Worm (Caenorhabditis elegans) whole organism, L1 larva: Measurements from ENCODE around the gene T20D3.6.

Source experiments
- C16A3.4 ChIP-seq: fragments of 150-350 bp; optimal IDR thresholded peaks from 2 replicates; lab custom pipeline; 2014; ENCODE audit warnings: missing biosample characterization, missing genetic modification characterization
- C34B4.2 ChIP-seq: sonication (generic microtip); optimal IDR thresholded peaks from 2 replicates; lab custom pipeline; 2017; ENCODE audit warnings: mild to moderate bottlenecking, missing genetic modification characterization, missing compliant biosample characterization
- F16B12.6 ChIP-seq: fragments of 150-350 bp; optimal IDR thresholded peaks from 2 replicates; lab custom pipeline; 2014; ENCODE audit warnings: missing biosample characterization, missing genetic modification characterization
- aha-1 ChIP-seq: fragments of 150-350 bp; optimal IDR thresholded peaks from 2 replicates; lab custom pipeline; 2014; ENCODE audit warnings: missing biosample characterization, missing genetic modification characterization
- alr-1 ChIP-seq: fragments of 200-800 bp; sonication (Bioruptor generic); optimal IDR thresholded peaks from 2 replicates; lab custom pipeline; 2018; ENCODE audit warnings: borderline replicate concordance, mild to moderate bottlenecking, missing genetic modification characterization, missing compliant biosample characterization
- aly-2 ChIP-seq: fragments of 150-350 bp; optimal IDR thresholded peaks from 2 replicates; lab custom pipeline; 2014; ENCODE audit warnings: missing biosample characterization, missing genetic modification characterization
- ama-1 ChIP-seq: fragments of 150-350 bp; optimal IDR thresholded peaks from 2 replicates; lab custom pipeline; 2014
- blmp-1 ChIP-seq: fragments of 150-350 bp; optimal IDR thresholded peaks from 2 replicates; lab custom pipeline; 2014; ENCODE audit warnings: missing biosample characterization, missing genetic modification characterization
- ceh-8 ChIP-seq: fragments of 200-800 bp; sonication (Bioruptor generic); optimal IDR thresholded peaks from 2 replicates; lab custom pipeline; 2018; ENCODE audit warnings: mild to moderate bottlenecking, missing genetic modification characterization, moderate library complexity, missing compliant biosample characterization
- ceh-82 ChIP-seq, 3 experiments: fragments of 150-350 bp in 1 of 3; sonication (generic microtip) in 2 of 3; optimal IDR thresholded peaks; 2 replicates each; lab custom pipeline; 2014 to 2017; ENCODE audit warnings: missing biosample characterization in 3 of 3, missing genetic modification characterization in 3 of 3
- dsc-1 ChIP-seq: sonication (generic microtip); optimal IDR thresholded peaks from 2 replicates; lab custom pipeline; 2016; ENCODE audit warnings: mild to moderate bottlenecking, missing genetic modification characterization, missing compliant biosample characterization
- efl-1 ChIP-seq, 4 experiments: fragments of 150-350 bp; optimal IDR thresholded peaks in 3 of 4; peaks in 1 of 4; 1 replicate in 1 of 4; 2 replicates in 3 of 4; lab custom pipeline; 2014; ENCODE audit warnings: missing biosample characterization in 2 of 4, missing genetic modification characterization in 2 of 4, missing genetic modification reagents in 2 of 4
- egl-13 ChIP-seq: sonication (generic microtip); optimal IDR thresholded peaks from 2 replicates; lab custom pipeline; 2016; ENCODE audit warnings: missing genotype, missing genetic modification reagents, missing genetic modification characterization, missing compliant biosample characterization
- elt-3 ChIP-seq, 6 experiments: fragments of 150-350 bp in 1 of 6; sonication (generic microtip); optimal IDR thresholded peaks; 2 replicates each; lab custom pipeline; 2017 to 2018; ENCODE audit warnings: missing biosample characterization in 6 of 6, missing genetic modification characterization in 6 of 6, inconsistent platforms in 1 of 6
- fkh-10 ChIP-seq: sonication (generic microtip); optimal IDR thresholded peaks from 2 replicates; lab custom pipeline; 2017; ENCODE audit warnings: missing biosample characterization, missing genetic modification reagents, missing genetic modification characterization
- fkh-8 ChIP-seq: sonication (generic microtip); optimal IDR thresholded peaks from 2 replicates; lab custom pipeline; 2016; ENCODE audit warnings: mild to moderate bottlenecking, missing genetic modification characterization, missing compliant biosample characterization
- grh-1 ChIP-seq: fragments of 200-800 bp; sonication (Bioruptor generic); IDR thresholded peaks from 2 replicates; pipeline ENCODE4 v1.3.6; 2022; ENCODE audit warnings: missing genetic modification reagents, missing genetic modification characterization, missing compliant biosample characterization
- hlh-17 ChIP-seq: fragments of 200-800 bp; sonication (Bioruptor generic); optimal IDR thresholded peaks from 2 replicates; lab custom pipeline; 2018; ENCODE audit warnings: missing genetic modification characterization, mild to moderate bottlenecking, missing compliant biosample characterization, moderate library complexity, borderline replicate concordance
- hlh-4 ChIP-seq: sonication (generic microtip); optimal IDR thresholded peaks from 2 replicates; lab custom pipeline; 2016; ENCODE audit warnings: mild to moderate bottlenecking, missing genetic modification characterization, missing compliant biosample characterization
- isw-1 ChIP-seq: fragments of 200-800 bp; sonication (Bioruptor generic); IDR thresholded peaks from 2 replicates; pipeline ENCODE4 v1.3.6; 2022; ENCODE audit warnings: missing genetic modification characterization, missing compliant biosample characterization
- jun-1 ChIP-seq: fragments of 150-350 bp; optimal IDR thresholded peaks from 2 replicates; lab custom pipeline; 2014; ENCODE audit warnings: missing biosample characterization, missing genetic modification reagents, missing genetic modification characterization
- lin-13 ChIP-seq: fragments of 150-350 bp; optimal IDR thresholded peaks from 2 replicates; lab custom pipeline; 2014; ENCODE audit warnings: missing biosample characterization, missing genetic modification reagents, missing genetic modification characterization
- lin-14 ChIP-seq: fragments of 200-800 bp; sonication (Bioruptor generic); optimal IDR thresholded peaks from 2 replicates; lab custom pipeline; 2018; ENCODE audit warnings: mild to moderate bottlenecking, missing genetic modification characterization, moderate library complexity, missing compliant biosample characterization
- lin-15B ChIP-seq: fragments of 150-350 bp; sonication (generic microtip); optimal IDR thresholded peaks from 3 replicates; lab custom pipeline; 2014; ENCODE audit warnings: missing biosample characterization, missing genetic modification characterization
- lin-39 ChIP-seq: fragments of 150-350 bp; optimal IDR thresholded peaks from 2 replicates; lab custom pipeline; 2014; ENCODE audit warnings: missing biosample characterization, missing genetic modification reagents, missing genetic modification characterization
- mab-9 ChIP-seq: fragments of 200-800 bp; sonication (Bioruptor generic); IDR thresholded peaks from 2 replicates; pipeline ENCODE4 v1.3.6; 2022; ENCODE audit warnings: missing genetic modification reagents, missing genetic modification characterization, missing compliant biosample characterization
- mef-2 ChIP-seq: fragments of 150-350 bp; optimal IDR thresholded peaks from 2 replicates; lab custom pipeline; 2014; ENCODE audit warnings: missing biosample characterization, missing genetic modification characterization
- nhr-11 ChIP-seq: fragments of 150-350 bp; optimal IDR thresholded peaks from 2 replicates; lab custom pipeline; 2014; ENCODE audit warnings: missing biosample characterization, missing genetic modification characterization
- nhr-19 ChIP-seq: fragments of 200-800 bp; sonication (Bioruptor generic); conservative IDR thresholded peaks from 2 replicates; pipeline ENCODE4 v1.3.6; 2022; ENCODE audit warnings: missing genetic modification characterization, missing compliant biosample characterization
- nhr-237 ChIP-seq: fragments of 150-350 bp; optimal IDR thresholded peaks from 2 replicates; lab custom pipeline; 2014; ENCODE audit warnings: missing biosample characterization, missing genetic modification characterization
- nhr-47 ChIP-seq: sonication (generic microtip); optimal IDR thresholded peaks from 2 replicates; lab custom pipeline; 2016; ENCODE audit warnings: mild to moderate bottlenecking, missing genetic modification characterization, moderate library complexity, missing compliant biosample characterization
- nhr-71 ChIP-seq: sonication (generic microtip); optimal IDR thresholded peaks from 2 replicates; lab custom pipeline; 2016; ENCODE audit warnings: mild to moderate bottlenecking, missing genetic modification characterization, moderate library complexity, missing compliant biosample characterization
- nhr-76 ChIP-seq: sonication (generic microtip); optimal IDR thresholded peaks from 2 replicates; lab custom pipeline; 2017; ENCODE audit warnings: missing biosample characterization, missing genetic modification characterization
- nhr-77 ChIP-seq: fragments of 150-350 bp; optimal IDR thresholded peaks from 2 replicates; lab custom pipeline; 2014; ENCODE audit warnings: missing biosample characterization, missing genetic modification characterization
- nhr-84 ChIP-seq: sonication (generic microtip); optimal IDR thresholded peaks from 2 replicates; lab custom pipeline; 2017; ENCODE audit warnings: missing biosample characterization, missing genetic modification characterization
- nhr-85 ChIP-seq: sonication (generic microtip); peaks from one replicate; lab custom pipeline; 2016; ENCODE audit warnings: missing genetic modification characterization, inconsistent platforms, missing compliant biosample characterization
- nhr-90 ChIP-seq: sonication (generic microtip); optimal IDR thresholded peaks from 2 replicates; lab custom pipeline; 2016; ENCODE audit warnings: mild to moderate bottlenecking, missing genetic modification characterization, missing compliant biosample characterization; ENCODE audit not compliant: poor library complexity
- pag-3 ChIP-seq: sonication (generic microtip); optimal IDR thresholded peaks from 2 replicates; lab custom pipeline; 2017; ENCODE audit warnings: missing genetic modification characterization, mild to moderate bottlenecking, missing compliant biosample characterization, antibody characterized with exemption, borderline replicate concordance; ENCODE audit not compliant: insufficient read depth
- pqm-1 ChIP-seq: sonication (generic microtip); optimal IDR thresholded peaks from 3 replicates; lab custom pipeline; 2017; ENCODE audit warnings: missing biosample characterization, missing genetic modification characterization
- skn-1 ChIP-seq: fragments of 150-350 bp; optimal IDR thresholded peaks from 2 replicates; lab custom pipeline; 2014; ENCODE audit warnings: missing biosample characterization, missing genetic modification characterization
- snu-23 ChIP-seq: sonication (generic microtip); optimal IDR thresholded peaks from 2 replicates; lab custom pipeline; 2016; ENCODE audit warnings: missing genetic modification characterization, missing compliant biosample characterization
- sox-4 ChIP-seq: sonication (generic microtip); optimal IDR thresholded peaks from 2 replicates; lab custom pipeline; 2016; ENCODE audit warnings: missing genetic modification characterization, missing compliant biosample characterization
- sptf-1 ChIP-seq: fragments of 150-350 bp; optimal IDR thresholded peaks from 2 replicates; lab custom pipeline; 2014; ENCODE audit warnings: missing biosample characterization, missing genetic modification characterization
- swsn-7 ChIP-seq: sonication (generic microtip); optimal IDR thresholded peaks from 2 replicates; lab custom pipeline; 2016; ENCODE audit warnings: missing genetic modification characterization, missing compliant biosample characterization
- tbx-2 ChIP-seq: sonication (generic microtip); optimal IDR thresholded peaks from 2 replicates; lab custom pipeline; 2016; ENCODE audit warnings: missing genetic modification characterization, missing compliant biosample characterization
- tlp-1 ChIP-seq: fragments of 150-350 bp; optimal IDR thresholded peaks from 2 replicates; lab custom pipeline; 2014; ENCODE audit warnings: missing biosample characterization, missing genetic modification characterization
- unc-86 ChIP-seq: sonication (generic microtip); optimal IDR thresholded peaks from 2 replicates; lab custom pipeline; 2016; ENCODE audit warnings: missing genetic modification characterization, missing compliant biosample characterization
- unc-98 ChIP-seq: fragments of 200-800 bp; sonication (Bioruptor generic); IDR thresholded peaks from 2 replicates; pipeline ENCODE4 v1.3.6; 2022; ENCODE audit warnings: missing genetic modification characterization, missing compliant biosample characterization
- vab-15 ChIP-seq: sonication (generic microtip); optimal IDR thresholded peaks from 2 replicates; lab custom pipeline; 2017; ENCODE audit warnings: missing genotype, mild to moderate bottlenecking, missing genetic modification characterization, missing compliant biosample characterization
- ztf-11 ChIP-seq, 2 experiments: sonication (generic microtip); optimal IDR thresholded peaks; 2 replicates each; lab custom pipeline; 2016 to 2017; ENCODE audit warnings: missing genetic modification characterization in 2 of 2, missing biosample characterization in 1 of 2, missing compliant biosample characterization in 1 of 2

T20D3.6 gene

DNA sequence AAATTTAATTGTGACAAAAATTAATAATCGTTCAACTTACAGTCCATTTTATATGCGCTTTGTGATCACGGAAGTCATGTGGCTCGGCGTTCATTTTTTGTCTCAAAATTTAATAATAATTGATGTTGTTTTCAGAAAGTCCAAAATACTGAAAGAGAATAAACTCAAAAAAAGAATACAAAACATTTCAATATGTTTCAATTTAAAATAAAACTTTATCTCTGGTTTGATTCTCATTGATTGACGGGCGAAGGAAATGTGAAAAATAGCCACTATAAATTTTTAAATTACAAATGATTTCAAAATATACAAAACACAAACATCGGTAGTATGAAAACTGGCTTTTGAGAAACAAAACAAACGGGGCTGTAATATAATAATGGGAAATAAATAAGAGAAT is at the start of gene T20D3.6:
Gene T20D3.6, minus strand, starts transcription at position 101 of the 400 bp plus-strand sequence.
- no peak for TF ChIP-seq egl-13 (tag; lab: Kevin White, UChicago)
- TF ChIP-seq mab-9 (GFP tag; lab: Robert Waterston, UW) = no peak
- no peak for TF ChIP-seq jun-1
- TF ChIP-seq ztf-11 (tag; optimal IDR thresholded peaks at IDR 0.05; lab: Kevin White, UChicago) = no peak
- TF ChIP-seq isw-1 (GFP tag; lab: Robert Waterston, UW) = no peak

DNA sequence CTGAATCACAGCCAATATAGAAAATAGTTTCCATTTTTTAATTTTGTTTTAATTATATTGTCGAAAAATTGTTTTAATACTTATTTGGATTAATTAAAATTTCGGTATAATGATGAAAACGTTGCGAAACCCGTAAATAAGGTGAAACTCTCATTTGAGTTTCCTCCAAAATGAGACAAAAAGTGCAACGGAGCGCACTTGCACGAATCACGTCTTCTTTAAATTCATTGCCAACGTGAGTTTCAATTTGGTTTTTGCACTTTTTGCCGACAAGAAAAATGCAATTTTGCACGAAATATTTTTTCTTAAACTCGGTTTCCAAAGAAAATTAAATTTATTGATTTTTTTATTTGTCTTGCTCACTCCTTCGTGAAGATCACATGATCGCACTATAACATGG is 46.9 kb upstream of the T20D3.6 start, which contains the start of gene daf-15:
Gene daf-15, plus strand, starts transcription at position 171 of the 400 bp plus-strand sequence.
- TF ChIP-seq grh-1 (GFP tag; lab: Robert Waterston, UW) = 0 out of 2 replicates have a peak, but pooled peaks have one; percentile 6
- TF ChIP-seq fkh-8 = peak; percentile 44
- no peak for TF ChIP-seq nhr-237 (tag; lab: Kevin White, UChicago)
- no peak for TF ChIP-seq aha-1 (tag; lab: Kevin White, UChicago)
- peak; percentile 28 for TF ChIP-seq nhr-90 (tag; lab: Kevin White, UChicago)
- TF ChIP-seq nhr-47 (tag; lab: Kevin White, UChicago) = peak; percentile 67
- TF ChIP-seq elt-3 (tag; optimal IDR thresholded peaks at IDR 0.05; lab: Kevin White, UChicago) = peak in 2 of 6 experiments; percentile 9 to 30
- no peak for TF ChIP-seq fkh-10 (GFP tag; lab: Kevin White, UChicago)
- TF ChIP-seq tlp-1 (tag; lab: Kevin White, UChicago) = no peak
- no peak for TF ChIP-seq mef-2 (tag; lab: Kevin White, UChicago)
- no peak for TF ChIP-seq pag-3 (tag; lab: Kevin White, UChicago)
- TF ChIP-seq ztf-11 (tag; optimal IDR thresholded peaks at IDR 0.05; lab: Kevin White, UChicago) = no peak
- TF ChIP-seq nhr-71 (tag; lab: Kevin White, UChicago) = peak; percentile 72
- no peak for TF ChIP-seq C34B4.2 (tag; lab: Kevin White, UChicago)
- no peak for TF ChIP-seq nhr-84
- no peak for TF ChIP-seq F16B12.6
- TF ChIP-seq snu-23 (GFP tag; lab: Kevin White, UChicago) = peak; percentile 69
- TF ChIP-seq nhr-85 (tag; lab: Kevin White, UChicago) = peak; percentile 80
- peak; percentile 59 for TF ChIP-seq tbx-2
- TF ChIP-seq dsc-1 (tag; lab: Kevin White, UChicago) = peak; percentile 35
- TF ChIP-seq aly-2 = peak; percentile 5
- no peak for TF ChIP-seq mab-9 (GFP tag; lab: Robert Waterston, UW)
- TF ChIP-seq lin-15B (tag; lab: Kevin White, UChicago) = peak; percentile 13
- TF ChIP-seq ceh-82 (tag; optimal IDR thresholded peaks at IDR 0.05; lab: Kevin White, UChicago) = peak in 2 of 3 experiments; percentile 20 to 78
- peak; percentile 68 for TF ChIP-seq C16A3.4
- peak; percentile 42 for TF ChIP-seq blmp-1
- peak; percentile 65 for TF ChIP-seq skn-1
- TF ChIP-seq ama-1 (lab: Kevin White, UChicago) = no peak
- peak; percentile 35 for TF ChIP-seq nhr-19
- no peak for TF ChIP-seq sox-4 (tag; lab: Kevin White, UChicago)
- peak; percentile 25 for TF ChIP-seq egl-13 (tag; lab: Kevin White, UChicago)
- TF ChIP-seq nhr-77 (tag; lab: Kevin White, UChicago) = peak; percentile 13
- TF ChIP-seq nhr-11 (tag; lab: Kevin White, UChicago) = no peak
- TF ChIP-seq hlh-4 (tag; lab: Kevin White, UChicago) = no peak
- TF ChIP-seq swsn-7 = peak; percentile 45
- no peak for TF ChIP-seq alr-1 (tag; lab: Kevin White, UChicago)
- peak; percentile 36 for TF ChIP-seq lin-39 (tag; lab: Kevin White, UChicago)
- TF ChIP-seq vab-15 (tag; lab: Kevin White, UChicago) = no peak
- no peak for TF ChIP-seq hlh-17 (GFP tag; lab: Kevin White, UChicago)
- TF ChIP-seq lin-14 (GFP tag; lab: Kevin White, UChicago) = no peak
- no peak for TF ChIP-seq pqm-1 (tag; lab: Kevin White, UChicago)
- peak; percentile 41 for TF ChIP-seq unc-86 (tag; lab: Kevin White, UChicago)
- TF ChIP-seq nhr-76 (tag; lab: Kevin White, UChicago) = no peak
- peak; percentile 40 for TF ChIP-seq lin-13 (GFP tag; lab: Kevin White, UChicago)
- TF ChIP-seq efl-1 (optimal IDR thresholded peaks at IDR 0.05; lab: Kevin White, UChicago) = peak; percentile 83 to 97
- TF ChIP-seq efl-1 (GFP tag; optimal IDR thresholded peaks at IDR 0.05 in 1 of 2; lab: Kevin White, UChicago) = peak; percentile 97 to 100
- TF ChIP-seq unc-98 = no peak
- no peak for TF ChIP-seq ceh-8 (GFP tag; lab: Kevin White, UChicago)
- no peak for TF ChIP-seq sptf-1 (tag; lab: Kevin White, UChicago)
